Worm (Caenorhabditis elegans): ENCODE measurements around the gene ced-8.

ce11 chrX:8406815-8407214 is 9.9 kb downstream of the ced-8 start:
- no peak for TF ChIP-seq pha-4 (GFP tag; IDR thresholded peaks at IDR 0.05)
- no peak for TF ChIP-seq pha-4 (tag; optimal IDR thresholded peaks at IDR 0.05)
- TF ChIP-seq unc-62 (GFP tag; optimal IDR thresholded peaks at IDR 0.05 in 1 of 2): peak in 1 of 2 experiments; percentile 91
- no peak for TF ChIP-seq unc-62 (tag; optimal IDR thresholded peaks at IDR 0.05)
- no peak for TF ChIP-seq egl-27 (tag; optimal IDR thresholded peaks at IDR 0.05)
- TF ChIP-seq D1046.2 (GFP tag; IDR thresholded peaks at IDR 0.05): no peak
- no peak for TF ChIP-seq hif-1 (tag; optimal IDR thresholded peaks at IDR 0.05)
- TF ChIP-seq ceh-28 (tag; optimal IDR thresholded peaks at IDR 0.05): no peak

Measured in whole organism, L4 larva.